Worm (Caenorhabditis elegans): ENCODE results near the gene F56H9.6.

DNA sequence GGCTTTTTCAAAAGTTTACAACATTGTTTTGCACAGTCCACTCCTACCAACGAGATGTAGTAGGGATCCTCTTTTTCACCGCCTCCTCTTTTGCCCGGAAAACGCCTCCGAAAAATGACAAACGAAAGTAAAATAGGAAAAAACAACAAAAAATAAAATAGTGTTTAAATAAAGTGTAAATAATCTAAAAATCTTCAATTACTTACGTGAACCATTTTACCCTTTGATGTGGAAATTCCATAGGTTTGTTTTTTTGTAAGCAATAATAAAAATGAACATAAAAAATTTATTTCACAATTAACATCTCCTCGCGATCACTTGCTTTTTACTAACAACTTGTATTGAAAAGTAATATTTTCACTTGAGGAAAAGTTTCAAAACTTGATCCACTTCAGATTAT lies 41.6 kb downstream of the F56H9.6 start, which contains the start of gene C14C10.1:
- TF ChIP-seq ztf-11 (tag; optimal IDR thresholded peaks at IDR 0.05) (no peak), elt-3 (tag; optimal IDR thresholded peaks at IDR 0.05) (no peak), lin-13 (tag; optimal IDR thresholded peaks at IDR 0.05) (no peak), unc-62 (GFP tag; optimal IDR thresholded peaks at IDR 0.05) (no peak), nhr-28 (tag; optimal IDR thresholded peaks at IDR 0.05) (no peak), ceh-43 (GFP tag; optimal IDR thresholded peaks at IDR 0.05) (no peak), ceh-39 (tag; optimal IDR thresholded peaks at IDR 0.05) (no peak), nhr-76 (tag; optimal IDR thresholded peaks at IDR 0.05) (no peak), pha-4 (tag; optimal IDR thresholded peaks at IDR 0.05) (no peak), unc-39 (tag; optimal IDR thresholded peaks at IDR 0.05) (no peak), ces-1 (GFP tag; optimal IDR thresholded peaks at IDR 0.05) (no peak)

Data from whole organism, mixed stage, embryonic.